Worm (Caenorhabditis elegans): Measurements from ENCODE around the gene C27B7.5.

C27B7.5 gene

DNA sequence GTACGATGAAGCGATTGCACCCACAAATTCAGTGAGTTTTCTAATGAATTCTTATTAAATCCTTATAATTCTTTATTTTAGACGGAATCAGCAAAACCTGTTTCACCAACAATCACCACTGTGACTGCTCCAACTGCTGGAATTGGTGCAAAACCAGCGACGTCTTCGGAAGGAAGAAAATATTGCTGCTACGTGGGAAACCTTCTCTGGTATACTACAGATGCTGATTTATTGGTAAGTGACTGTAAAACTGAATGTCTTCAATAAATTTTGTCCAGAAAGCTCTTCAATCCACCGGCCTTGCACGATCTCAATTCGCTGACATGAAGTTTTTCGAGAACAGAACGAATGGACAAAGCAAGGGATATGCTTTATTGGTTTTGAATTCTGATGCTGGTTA is 25.1 kb downstream of the C27B7.5 start:
- TF ChIP-seq nhr-10 (tag; optimal IDR thresholded peaks at IDR 0.05) (no peak), elt-3 (tag; optimal IDR thresholded peaks at IDR 0.05) (no peak), sma-9 (GFP tag; optimal IDR thresholded peaks at IDR 0.05) (no peak), sma-9 (tag; optimal IDR thresholded peaks at IDR 0.05) (no peak), C34F6.9 (tag; optimal IDR thresholded peaks at IDR 0.05) (no peak), nhr-25 (tag; optimal IDR thresholded peaks at IDR 0.05) (no peak), nhr-23 (tag; optimal IDR thresholded peaks at IDR 0.05) (no peak), sma-3 (GFP tag; optimal IDR thresholded peaks at IDR 0.05) (no peak), ztf-11 (tag; optimal IDR thresholded peaks at IDR 0.05) (no peak), gmeb-1 (tag; optimal IDR thresholded peaks at IDR 0.05) (no peak), Y55F3AM.14 (GFP tag; optimal IDR thresholded peaks at IDR 0.05) (no peak), fos-1 (tag; optimal IDR thresholded peaks at IDR 0.05) (no peak), dmd-4 (tag; optimal IDR thresholded peaks at IDR 0.05) (no peak), aly-2 (tag; optimal IDR thresholded peaks at IDR 0.05) (no peak), crh-2 (tag; optimal IDR thresholded peaks at IDR 0.05) (no peak), lin-39 (tag; optimal IDR thresholded peaks at IDR 0.05) (no peak), F13H6.1 (tag; optimal IDR thresholded peaks at IDR 0.05) (no peak), nhr-129 (tag; optimal IDR thresholded peaks at IDR 0.05) (no peak)

DNA sequence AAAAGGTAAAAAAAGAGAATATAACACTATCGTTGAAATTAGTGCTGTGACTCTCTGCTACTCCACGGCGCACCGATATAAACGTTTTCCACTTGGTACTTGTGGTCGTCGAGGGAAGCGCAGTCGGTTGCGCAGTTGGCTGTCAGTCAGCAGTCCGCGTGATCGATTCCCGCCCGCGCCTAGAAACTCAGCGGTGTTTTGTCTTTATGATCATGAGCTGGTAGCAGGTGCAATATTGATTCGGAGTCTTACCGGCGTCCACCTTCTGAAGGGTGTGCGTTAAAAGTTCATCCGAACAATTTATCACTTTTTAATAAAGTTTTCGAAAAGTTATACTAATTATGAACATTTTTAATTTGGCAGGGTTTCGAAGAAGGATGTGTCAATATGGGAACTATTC is 25.6 kb downstream of the C27B7.5 start:
- TF ChIP-seq unc-55 (GFP tag; optimal IDR thresholded peaks at IDR 0.05) (peak; percentile 54), aly-2 (tag; optimal IDR thresholded peaks at IDR 0.05) (no peak), peb-1 (tag; optimal IDR thresholded peaks at IDR 0.05) (no peak), zag-1 (tag; optimal IDR thresholded peaks at IDR 0.05) (no peak), nhr-77 (tag; optimal IDR thresholded peaks at IDR 0.05) (no peak), alr-1 (tag; optimal IDR thresholded peaks at IDR 0.05) (no peak), crh-2 (tag; optimal IDR thresholded peaks at IDR 0.05) (peak; percentile 68), sma-3 (GFP tag; optimal IDR thresholded peaks at IDR 0.05) (peak; percentile 81), F13H6.1 (tag; optimal IDR thresholded peaks at IDR 0.05) (peak; percentile 87), Y55F3AM.14 (GFP tag; optimal IDR thresholded peaks at IDR 0.05) (peak; percentile 71), sem-4 (tag; optimal IDR thresholded peaks at IDR 0.05) (peak; percentile 52), lsy-2 (tag; optimal IDR thresholded peaks at IDR 0.05) (peak in 1 of 2 experiments; percentile 23), fos-1 (tag; optimal IDR thresholded peaks at IDR 0.05) (peak; percentile 78), lin-13 (GFP tag; optimal IDR thresholded peaks at IDR 0.05) (peak; percentile 70), lin-39 (tag; optimal IDR thresholded peaks at IDR 0.05) (no peak), nhr-23 (tag; optimal IDR thresholded peaks at IDR 0.05) (no peak), nhr-237 (tag; optimal IDR thresholded peaks at IDR 0.05) (no peak), ama-1 (optimal IDR thresholded peaks at IDR 0.05) (no peak), ztf-4 (tag; optimal IDR thresholded peaks at IDR 0.05) (peak; percentile 29), elt-3 (tag; optimal IDR thresholded peaks at IDR 0.05) (no peak), snpc-4 (tag; optimal IDR thresholded peaks at IDR 0.05) (peak; percentile 18), egl-27 (tag; optimal IDR thresholded peaks at IDR 0.05) (peak; percentile 41), ztf-1 (GFP tag; conservative IDR thresholded peaks at IDR 0.05) (no peak), mdl-1 (tag; optimal IDR thresholded peaks at IDR 0.05) (peak in 1 of 2 experiments; percentile 45), nhr-25 (tag; optimal IDR thresholded peaks at IDR 0.05) (peak; percentile 54), mbf-1 (tag; optimal IDR thresholded peaks at IDR 0.05) (no peak), gmeb-1 (tag; optimal IDR thresholded peaks at IDR 0.05) (peak; percentile 68), ZK546.5 (tag; optimal IDR thresholded peaks at IDR 0.05) (no peak), nhr-129 (tag; optimal IDR thresholded peaks at IDR 0.05) (peak; percentile 82), lin-11 (tag; optimal IDR thresholded peaks at IDR 0.05) (peak; percentile 78), nhr-10 (tag; optimal IDR thresholded peaks at IDR 0.05) (peak; percentile 24), ztf-11 (tag; optimal IDR thresholded peaks at IDR 0.05) (no peak), nhr-21 (tag; optimal IDR thresholded peaks at IDR 0.05) (peak; percentile 84), nhr-11 (tag; optimal IDR thresholded peaks at IDR 0.05) (no peak), ceh-82 (tag; optimal IDR thresholded peaks at IDR 0.05) (no peak), mab-5 (tag; optimal IDR thresholded peaks at IDR 0.05) (peak; percentile 22), unc-62 (GFP tag; optimal IDR thresholded peaks at IDR 0.05) (no peak), ceh-16 (tag; optimal IDR thresholded peaks at IDR 0.05) (peak; percentile 42), unc-39 (tag; optimal IDR thresholded peaks at IDR 0.05) (no peak), skn-1 (tag; optimal IDR thresholded peaks at IDR 0.05) (no peak), C34F6.9 (tag; optimal IDR thresholded peaks at IDR 0.05) (peak; percentile 63), dmd-4 (tag; optimal IDR thresholded peaks at IDR 0.05) (no peak), nhr-6 (tag; optimal IDR thresholded peaks at IDR 0.05) (no peak), nhr-12 (tag; optimal IDR thresholded peaks at IDR 0.05) (no peak), elt-1 (tag; optimal IDR thresholded peaks at IDR 0.05) (no peak), sma-9 (GFP tag; optimal IDR thresholded peaks at IDR 0.05) (peak; percentile 75), sma-9 (tag; optimal IDR thresholded peaks at IDR 0.05) (no peak), R02D3.7 (tag; optimal IDR thresholded peaks at IDR 0.05) (no peak), blmp-1 (tag; optimal IDR thresholded peaks at IDR 0.05; ENCODE audit: insufficient read depth) (no peak)

All from whole organism, L2 larva.